Fruit fly (Drosophila melanogaster) whole organism, embryonic: ENCODE results near the gene CG34348.

Source experiments
- Antp ChIP-seq: fragments of 200-800 bp; sonication (Bioruptor generic); optimal IDR thresholded peaks from 3 replicates; lab custom pipeline; 2016; ENCODE audit warnings: missing biosample characterization, missing genetic modification characterization
- Awh ChIP-seq: fragments of 200-800 bp; sonication (Bioruptor generic); IDR thresholded peaks from 2 replicates; pipeline ENCODE4, ENCODE4 v1.3.6; 2022; ENCODE audit warnings: missing biosample characterization, missing genetic modification characterization
- CG1024 ChIP-seq: fragments of 200-800 bp; sonication (Bioruptor generic); IDR thresholded peaks from 2 replicates; pipeline ENCODE4 v1.3.6; 2022; ENCODE audit warnings: missing biosample characterization, missing genetic modification characterization
- CG10431 ChIP-seq: fragments of 200-800 bp; sonication (Bioruptor generic); optimal IDR thresholded peaks from 3 replicates; lab custom pipeline; 2018; ENCODE audit warnings: missing biosample characterization, mild to moderate bottlenecking, missing genetic modification characterization
- CG11504 ChIP-seq: fragments of 200-800 bp; sonication (Bioruptor generic); optimal IDR thresholded peaks from 3 replicates; lab custom pipeline; 2019; ENCODE audit warnings: missing biosample characterization, mild to moderate bottlenecking, missing genetic modification characterization, moderate library complexity
- CG11560 ChIP-seq: fragments of 200-800 bp; sonication (Bioruptor generic); IDR thresholded peaks from 3 replicates; pipeline ENCODE4 v1.3.6; 2022; ENCODE audit warnings: missing biosample characterization, missing genetic modification characterization
- CG12219 ChIP-seq: fragments of 200-800 bp; sonication (Bioruptor generic); optimal IDR thresholded peaks from 3 replicates; lab custom pipeline; 2018; ENCODE audit warnings: missing biosample characterization, mild to moderate bottlenecking, missing genetic modification characterization
- CG12299 ChIP-seq: fragments of 200-800 bp; sonication (Bioruptor generic); optimal IDR thresholded peaks from 2 replicates; lab custom pipeline; 2018; ENCODE audit warnings: missing biosample characterization, mild to moderate bottlenecking, missing genetic modification characterization
- CG12942 ChIP-seq: fragments of 200-800 bp; sonication (Bioruptor generic); optimal IDR thresholded peaks from 3 replicates; lab custom pipeline; 2016; ENCODE audit warnings: missing biosample characterization, missing genetic modification characterization
- CG16815 ChIP-seq: fragments of 200-800 bp; sonication (Bioruptor generic); optimal IDR thresholded peaks from 3 replicates; lab custom pipeline; 2017; ENCODE audit warnings: missing biosample characterization, mild to moderate bottlenecking, missing genetic modification characterization
- CG17612 ChIP-seq: fragments of 200-800 bp; sonication (Bioruptor generic); IDR thresholded peaks from 2 replicates; pipeline ENCODE4 v1.3.6; 2022; ENCODE audit warnings: missing biosample characterization, missing genetic modification characterization
- CG2129 ChIP-seq: fragments of 200-800 bp; sonication (Bioruptor generic); IDR thresholded peaks from 2 replicates; pipeline ENCODE4 v1.3.6; 2022; ENCODE audit warnings: missing biosample characterization, missing genetic modification characterization; ENCODE audit not compliant: partially characterized antibody
- CG2202 ChIP-seq: fragments of 200-800 bp; sonication (Bioruptor generic); optimal IDR thresholded peaks from 2 replicates; lab custom pipeline; 2018; ENCODE audit warnings: missing biosample characterization, mild to moderate bottlenecking, missing genetic modification characterization
- CG2678 ChIP-seq: fragments of 200-800 bp; sonication (Bioruptor generic); optimal IDR thresholded peaks from 3 replicates; lab custom pipeline; 2019; ENCODE audit warnings: missing biosample characterization, mild to moderate bottlenecking, missing genetic modification characterization, moderate library complexity
- CG30020 ChIP-seq: fragments of 200-800 bp; optimal IDR thresholded peaks from 2 replicates; lab custom pipeline; 2019; ENCODE audit warnings: missing biosample characterization, mild to moderate bottlenecking, missing genetic modification characterization, moderate library complexity
- CG30403 ChIP-seq: fragments of 200-800 bp; sonication (Bioruptor generic); optimal IDR thresholded peaks from 3 replicates; lab custom pipeline; 2016; ENCODE audit warnings: missing biosample characterization, missing genetic modification characterization
- CG32532 ChIP-seq: fragments of 200-800 bp; sonication (Bioruptor generic); IDR thresholded peaks from 2 replicates; pipeline ENCODE4 v1.3.6; 2022; ENCODE audit warnings: missing biosample characterization, missing genetic modification characterization
- CG32767 ChIP-seq: fragments of 200-800 bp; sonication (Bioruptor generic); IDR thresholded peaks from 2 replicates; pipeline ENCODE4 v1.3.6; 2022; ENCODE audit warnings: missing biosample characterization, missing genetic modification characterization
- CG34224 ChIP-seq: fragments of 200-800 bp; sonication (Bioruptor generic); IDR thresholded peaks from 3 replicates; pipeline ENCODE4 v1.3.6; 2022; ENCODE audit warnings: missing biosample characterization, missing genetic modification characterization; ENCODE audit not compliant: partially characterized antibody
- CG4820 ChIP-seq: fragments of 200-800 bp; sonication (Bioruptor generic); optimal IDR thresholded peaks from 3 replicates; lab custom pipeline; 2016; ENCODE audit warnings: missing biosample characterization, missing genetic modification characterization
- CG8765 ChIP-seq: fragments of 200-800 bp; sonication (Bioruptor generic); IDR thresholded peaks from 2 replicates; pipeline ENCODE4 v1.3.6; 2022; ENCODE audit warnings: missing biosample characterization, missing genetic modification characterization
- CG9215 ChIP-seq: fragments of 200-800 bp; sonication (Bioruptor generic); IDR thresholded peaks from 2 replicates; pipeline ENCODE4 v1.3.6; 2022; ENCODE audit warnings: missing biosample characterization, missing genetic modification characterization
- CG9437 ChIP-seq: fragments of 200-800 bp; sonication (Bioruptor generic); optimal IDR thresholded peaks from 2 replicates; lab custom pipeline; 2018; ENCODE audit warnings: missing biosample characterization, mild to moderate bottlenecking, missing genetic modification characterization
- Gug ChIP-seq: fragments of 200-800 bp; sonication (Bioruptor generic); IDR thresholded peaks from 4 replicates; pipeline ENCODE4 v1.3.6; 2022; ENCODE audit warnings: missing biosample characterization, missing genetic modification characterization
- Hsf ChIP-seq: fragments of 200-800 bp; sonication (Bioruptor generic); optimal IDR thresholded peaks from 3 replicates; lab custom pipeline; 2016; ENCODE audit warnings: missing biosample characterization, missing genetic modification characterization
- Mrtf ChIP-seq: fragments of 200-800 bp; sonication (Bioruptor generic); IDR thresholded peaks from 3 replicates; pipeline ENCODE4 v1.3.6; 2022; ENCODE audit warnings: missing biosample characterization, missing genetic modification characterization
- NC2α ChIP-seq: fragments of 200-800 bp; sonication (Bioruptor generic); optimal IDR thresholded peaks from 2 replicates; lab custom pipeline; 2016; ENCODE audit warnings: missing biosample characterization, missing genetic modification characterization
- Nf-YC ChIP-seq: fragments of 200-800 bp; optimal IDR thresholded peaks from 3 replicates; lab custom pipeline; 2019; ENCODE audit warnings: missing biosample characterization, mild to moderate bottlenecking, missing genetic modification characterization, moderate library complexity
- Sin3A ChIP-seq: fragments of >200 bp; optimal IDR thresholded peaks from 2 replicates; lab custom pipeline; 2018
- Spps ChIP-seq: fragments of 200-800 bp; sonication (Bioruptor generic); optimal IDR thresholded peaks from 2 replicates; lab custom pipeline; 2018; ENCODE audit warnings: missing biosample characterization, mild to moderate bottlenecking, missing genetic modification characterization
- Sry-δ ChIP-seq: fragments of 200-800 bp; sonication (Bioruptor generic); optimal IDR thresholded peaks from 2 replicates; lab custom pipeline; 2016; ENCODE audit warnings: missing biosample characterization, missing genetic modification characterization
- Stat92E ChIP-seq, 3 experiments: fragments of >200 bp in 2 of 3; fragments of 200-800 bp in 1 of 3; sonication (Bioruptor generic) in 1 of 3; optimal IDR thresholded peaks; 2 replicates each; lab custom pipeline; 2017 to 2019; ENCODE audit warnings: missing biosample characterization in 3 of 3, missing genetic modification characterization in 3 of 3, mild to moderate bottlenecking in 1 of 3, moderate library complexity in 1 of 3
- Usf ChIP-seq: fragments of 200-800 bp; sonication (Bioruptor generic); optimal IDR thresholded peaks from 2 replicates; lab custom pipeline; 2017; ENCODE audit warnings: missing genotype, missing biosample characterization, missing genetic modification characterization
- YL-1 ChIP-seq: fragments of 200-800 bp; sonication (Bioruptor generic); optimal IDR thresholded peaks from 3 replicates; lab custom pipeline; 2017; ENCODE audit warnings: missing biosample characterization, mild to moderate bottlenecking, missing genetic modification characterization
- ac ChIP-seq: fragments of 200-800 bp; sonication (Bioruptor generic); optimal IDR thresholded peaks from 3 replicates; lab custom pipeline; 2017; ENCODE audit warnings: missing biosample characterization, mild to moderate bottlenecking, missing genetic modification characterization
- caup ChIP-seq: fragments of 200-800 bp; sonication (Bioruptor generic); optimal IDR thresholded peaks from 3 replicates; lab custom pipeline; 2017; ENCODE audit warnings: missing biosample characterization, mild to moderate bottlenecking, missing genetic modification characterization, moderate library complexity; ENCODE audit not compliant: severe bottlenecking
- corto ChIP-seq: fragments of 200-800 bp; sonication (Bioruptor generic); optimal IDR thresholded peaks from 2 replicates; lab custom pipeline; 2016; ENCODE audit warnings: missing biosample characterization, mild to moderate bottlenecking, missing genetic modification characterization, moderate library complexity
- dm ChIP-seq: fragments of 200-800 bp; sonication (Bioruptor generic); optimal IDR thresholded peaks from 3 replicates; lab custom pipeline; 2016; ENCODE audit warnings: missing biosample characterization, missing genetic modification characterization
- grn ChIP-seq: fragments of 200-800 bp; sonication (Bioruptor generic); optimal IDR thresholded peaks from 3 replicates; lab custom pipeline; 2017; ENCODE audit warnings: missing biosample characterization, missing genetic modification characterization
- ham ChIP-seq: fragments of 200-800 bp; sonication (Bioruptor generic); IDR thresholded peaks from 2 replicates; pipeline ENCODE4 v1.3.6; 2022; ENCODE audit warnings: missing biosample characterization, missing genetic modification characterization
- hb ChIP-seq: fragments of 200-800 bp; sonication (Bioruptor generic); IDR thresholded peaks from 3 replicates; pipeline ENCODE4 v1.3.6; 2022; ENCODE audit warnings: missing biosample characterization, missing genetic modification characterization; ENCODE audit not compliant: partially characterized antibody
- hkb ChIP-seq, 2 experiments: fragments of 200-800 bp in 1 of 2; fragments of >200 bp in 1 of 2; sonication (Bioruptor generic) in 1 of 2; IDR thresholded peaks in 1 of 2; optimal IDR thresholded peaks in 1 of 2; 2 replicates each; pipeline versions ENCODE4 v1.3.6 to Lab custom; 2017 to 2022; ENCODE audit warnings: missing biosample characterization in 1 of 2, missing genetic modification characterization in 1 of 2
- jumu ChIP-seq: fragments of 200-800 bp; sonication (Bioruptor generic); optimal IDR thresholded peaks from 3 replicates; lab custom pipeline; 2016; ENCODE audit warnings: missing biosample characterization, missing genetic modification characterization
- odd ChIP-seq: fragments of 200-800 bp; sonication (Bioruptor generic); optimal IDR thresholded peaks from 2 replicates; lab custom pipeline; 2017; ENCODE audit warnings: missing biosample characterization, mild to moderate bottlenecking, missing genetic modification characterization
- tap ChIP-seq: fragments of 200-800 bp; optimal IDR thresholded peaks from 3 replicates; lab custom pipeline; 2019; ENCODE audit warnings: missing biosample characterization, mild to moderate bottlenecking, missing genetic modification characterization, moderate library complexity
- tio ChIP-seq: fragments of 200-800 bp; sonication (Bioruptor generic); optimal IDR thresholded peaks from 2 replicates; lab custom pipeline; 2017; ENCODE audit warnings: missing biosample characterization, missing genetic modification characterization, inconsistent platforms
- tup ChIP-seq: fragments of 200-800 bp; sonication (Bioruptor generic); optimal IDR thresholded peaks from 2 replicates; lab custom pipeline; 2016; ENCODE audit warnings: missing biosample characterization, mild to moderate bottlenecking, missing genetic modification characterization, moderate library complexity
- tx ChIP-seq: fragments of 200-800 bp; sonication (Bioruptor generic); optimal IDR thresholded peaks from 2 replicates; lab custom pipeline; 2016; ENCODE audit warnings: missing biosample characterization, missing genetic modification characterization
- usp ChIP-seq: fragments of >200 bp; optimal IDR thresholded peaks from 2 replicates; lab custom pipeline; 2017; ENCODE audit warnings: missing biosample characterization, missing genetic modification characterization
- zen ChIP-seq: fragments of 200-800 bp; sonication (Bioruptor generic); optimal IDR thresholded peaks from 3 replicates; lab custom pipeline; 2018; ENCODE audit warnings: missing biosample characterization, mild to moderate bottlenecking, missing genetic modification characterization, moderate library complexity

The CG34348 gene

DNA sequence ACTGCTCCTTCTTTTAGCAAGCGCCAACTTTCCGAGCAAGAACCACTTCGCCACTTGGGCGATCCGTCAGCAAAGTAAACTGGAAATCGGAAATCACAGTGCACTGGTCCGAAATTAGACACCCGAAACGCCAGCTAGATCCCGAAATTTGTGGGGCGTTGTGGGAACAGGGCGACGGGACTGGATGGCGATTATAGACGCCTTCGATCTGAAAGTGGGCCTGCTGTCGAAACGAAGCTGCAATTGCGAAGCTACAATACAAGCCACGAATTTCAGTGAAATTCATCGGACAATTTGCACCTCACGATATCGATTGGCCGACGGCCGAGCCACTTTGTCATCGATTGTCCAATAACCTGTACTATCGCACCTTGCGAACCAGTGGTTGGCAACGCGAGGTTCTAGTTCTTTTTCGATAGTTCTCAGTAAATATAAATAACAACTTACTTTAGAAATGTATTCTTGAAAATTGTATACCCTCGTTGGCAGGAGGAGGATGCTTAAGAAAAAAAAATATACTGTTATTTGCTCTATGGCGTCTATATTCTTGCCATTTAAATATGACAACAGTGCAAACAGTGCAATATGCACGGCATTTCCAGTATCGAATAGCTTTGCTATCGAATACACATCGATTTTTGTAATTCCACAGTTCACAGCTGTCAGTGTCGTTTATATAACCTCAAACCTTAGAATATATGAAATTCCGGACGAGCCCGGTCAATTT lies 28.3 kb downstream of the CG34348 start, which contains the start of the genes hop and Tim8 (continued):
- peak; percentile 77 for TF ChIP-seq Sry-δ (GFP tag; lab: Kevin White, UChicago)
- TF ChIP-seq grn (GFP tag; lab: Kevin White, UChicago) = no peak
- no peak for TF ChIP-seq tap (tag; lab: Kevin White, UChicago)
- TF ChIP-seq Awh (GFP tag; lab: Robert Waterston, UW) = no peak
- no peak for TF ChIP-seq CG8765 (GFP tag; lab: Robert Waterston, UW)
- no peak for TF ChIP-seq CG17612 (GFP tag; lab: Robert Waterston, UW)
- TF ChIP-seq hkb (optimal IDR thresholded peaks at IDR 0.05; lab: Kevin White, UChicago) = no peak
- no peak for TF ChIP-seq hkb (GFP tag; IDR thresholded peaks at IDR 0.05; lab: Robert Waterston, UW)
- no peak for TF ChIP-seq Gug (GFP tag; lab: Robert Waterston, UW)
- TF ChIP-seq tio (GFP tag; lab: Kevin White, UChicago) = no peak
- no peak for TF ChIP-seq CG2202 (tag; lab: Kevin White, UChicago)
- peak; percentile 98 for TF ChIP-seq CG11560 (tag; lab: Robert Waterston, UW)
- no peak for TF ChIP-seq corto (GFP tag; lab: Kevin White, UChicago)
- no peak for TF ChIP-seq Spps (tag; lab: Kevin White, UChicago)
- no peak for TF ChIP-seq odd (GFP tag; lab: Kevin White, UChicago)
- no peak for TF ChIP-seq NC2α (GFP tag; lab: Kevin White, UChicago)
- no peak for TF ChIP-seq CG30403
- TF ChIP-seq CG16815 (GFP tag; lab: Kevin White, UChicago) = no peak
- TF ChIP-seq CG4820 (GFP tag; lab: Kevin White, UChicago) = no peak
- TF ChIP-seq Sin3A (lab: Kevin White, UChicago) = peak; percentile 79
- TF ChIP-seq CG12219 (GFP tag; lab: Kevin White, UChicago) = no peak
- no peak for TF ChIP-seq Stat92E (GFP tag; optimal IDR thresholded peaks at IDR 0.05; lab: Kevin White, UChicago)
- no peak for TF ChIP-seq CG32767 (GFP tag; lab: Robert Waterston, UW)
- TF ChIP-seq ham (GFP tag; lab: Robert Waterston, UW) = no peak
- TF ChIP-seq tx (GFP tag; lab: Kevin White, UChicago) = no peak
- no peak for TF ChIP-seq CG9437 (GFP tag; lab: Kevin White, UChicago)
- TF ChIP-seq dm (GFP tag; lab: Kevin White, UChicago) = peak; percentile 46
- TF ChIP-seq CG2129 = peak; percentile 65
- peak; percentile 32 for TF ChIP-seq YL-1 (GFP tag; lab: Kevin White, UChicago)
- TF ChIP-seq caup (GFP tag; lab: Kevin White, UChicago) = no peak
- TF ChIP-seq Mrtf (GFP tag; lab: Robert Waterston, UW) = no peak
- peak; percentile 83 for TF ChIP-seq CG34224 (GFP tag; lab: Robert Waterston, UW)
- no peak for TF ChIP-seq jumu (GFP tag; lab: Kevin White, UChicago)
- peak; percentile 95 for TF ChIP-seq hb (GFP tag; lab: Robert Waterston, UW)
- no peak for TF ChIP-seq usp (GFP tag; lab: Kevin White, UChicago)
- no peak for TF ChIP-seq CG12942 (GFP tag; lab: Kevin White, UChicago)
- TF ChIP-seq ac (GFP tag; lab: Kevin White, UChicago) = no peak
- no peak for TF ChIP-seq zen (tag; lab: Kevin White, UChicago)
- no peak for TF ChIP-seq Antp
- no peak for TF ChIP-seq CG32532 (GFP tag; lab: Robert Waterston, UW)
- TF ChIP-seq tup (GFP tag; lab: Kevin White, UChicago) = no peak
- no peak for TF ChIP-seq CG10431 (GFP tag; lab: Kevin White, UChicago)
- no peak for TF ChIP-seq Usf (GFP tag; lab: Kevin White, UChicago)
- no peak for TF ChIP-seq Hsf (GFP tag; lab: Kevin White, UChicago)
- peak; percentile 46 for TF ChIP-seq CG30020 (tag; lab: Kevin White, UChicago)
- no peak for TF ChIP-seq CG11504
- peak; percentile 45 for TF ChIP-seq Nf-YC (tag; lab: Kevin White, UChicago)
- no peak for TF ChIP-seq CG2678
- TF ChIP-seq CG9215 (GFP tag; lab: Robert Waterston, UW) = no peak
- TF ChIP-seq CG12299 (tag; lab: Kevin White, UChicago) = no peak
- no peak for TF ChIP-seq CG1024 (GFP tag; lab: Robert Waterston, UW)
